Fruit fly (Drosophila melanogaster): Measurements from ENCODE around the gene Osi6.

- TF ChIP-seq CTCF (optimal IDR thresholded peaks at IDR 0.05) (no peak), CG8478 (optimal IDR thresholded peaks at IDR 0.05) (no peak)
These were observed 47.5 kb upstream of the Osi6 start, which contains the start of gene NPFR for dm6 chr3R:6187015-6187414.

Data from S2 (cell line).